Fruit fly (Drosophila melanogaster): Measurements from ENCODE around the gene InR.

DNA sequence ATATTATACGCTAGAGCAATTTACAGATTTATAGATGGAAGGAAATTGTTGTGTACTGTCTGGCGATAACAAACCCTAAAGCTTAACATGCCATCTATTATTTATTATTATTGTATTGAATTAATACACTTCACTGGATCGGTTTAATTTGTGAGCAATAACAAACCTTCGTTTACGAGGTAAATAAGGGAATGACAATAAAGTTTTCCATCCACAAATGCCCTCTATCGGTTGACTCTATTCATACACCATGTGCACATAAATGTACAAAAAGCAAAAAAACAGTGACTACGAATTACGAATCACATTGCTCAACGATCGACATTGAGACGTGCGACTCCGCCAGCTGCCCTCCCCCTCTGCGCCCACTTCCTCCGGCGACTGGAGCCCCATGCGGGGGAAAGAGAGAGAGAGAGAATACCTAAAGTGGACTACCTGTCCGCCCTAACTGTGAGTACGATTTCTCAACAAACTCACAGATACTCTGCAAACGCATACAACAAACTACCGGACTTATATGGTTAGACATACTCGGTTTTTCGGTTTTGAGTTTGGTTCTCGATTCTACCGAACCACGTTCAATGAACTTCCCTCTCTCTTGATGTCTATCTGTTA, 17.9 kb upstream of the InR start:
- no peak for TF ChIP-seq Dll (optimal IDR thresholded peaks at IDR 0.05)
- no peak for TF ChIP-seq pan (optimal IDR thresholded peaks at IDR 0.05)
- TF ChIP-seq usp (GFP tag; optimal IDR thresholded peaks at IDR 0.05), result no peak
- no peak for TF ChIP-seq CG8478 (optimal IDR thresholded peaks at IDR 0.05)
- no peak for TF ChIP-seq psq (optimal IDR thresholded peaks at IDR 0.05)

Data from whole organism.